Worm (Caenorhabditis elegans): ENCODE measurements around the gene F38A6.5.

The F38A6.5 gene

DNA sequence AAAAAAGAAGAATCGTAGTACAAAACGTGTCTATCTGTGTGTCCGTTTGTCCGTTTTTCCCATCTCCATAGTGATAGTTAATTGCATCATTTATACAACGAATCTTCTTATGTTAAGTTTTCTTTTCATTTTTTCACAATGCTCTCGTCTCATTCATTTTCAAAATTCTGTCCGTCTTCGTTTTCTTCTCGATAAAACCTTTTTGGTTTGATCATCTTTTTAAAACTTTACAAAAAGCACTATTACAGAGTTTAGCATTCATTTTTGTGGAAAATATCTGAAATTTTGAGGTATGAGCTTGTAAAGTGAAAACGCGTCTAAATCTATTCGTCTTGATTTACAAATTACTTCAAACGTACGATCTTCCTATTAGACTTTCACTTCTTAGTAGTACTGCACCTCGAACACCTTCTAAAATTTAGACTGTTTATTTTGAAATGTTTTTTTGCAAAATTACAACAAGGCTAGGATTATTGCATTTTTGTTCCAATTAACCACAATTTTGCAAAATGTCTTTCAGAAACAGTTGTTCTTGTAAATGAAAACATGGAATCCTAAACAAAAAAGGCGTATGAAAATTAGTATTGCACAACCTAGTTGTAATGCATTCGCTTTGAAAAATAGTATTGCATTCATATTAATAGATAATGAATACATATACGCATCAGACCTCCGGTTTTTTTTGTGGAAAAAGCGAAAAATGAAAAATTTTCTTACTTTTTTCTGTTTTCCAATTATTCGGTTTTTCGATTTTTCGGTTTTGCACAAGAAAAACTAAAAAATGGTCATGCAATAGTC, 11.7 kb upstream of the F38A6.5 start:
- TF ChIP-seq pha-4 (tag; optimal IDR thresholded peaks at IDR 0.05), result no peak
- TF ChIP-seq nhr-12 (tag; optimal IDR thresholded peaks at IDR 0.05), result no peak
- no peak for TF ChIP-seq ztf-4 (tag; optimal IDR thresholded peaks at IDR 0.05)
- no peak for TF ChIP-seq nhr-23 (tag; optimal IDR thresholded peaks at IDR 0.05)
- TF ChIP-seq elt-3 (tag; optimal IDR thresholded peaks at IDR 0.05), result no peak
- TF ChIP-seq jun-1 (tag; optimal IDR thresholded peaks at IDR 0.05), result no peak
- no peak for TF ChIP-seq ztf-11 (tag; optimal IDR thresholded peaks at IDR 0.05)
- peak; percentile 1 for TF ChIP-seq ama-1 (optimal IDR thresholded peaks at IDR 0.05)
- peak; percentile 53 for TF ChIP-seq aly-2 (tag; optimal IDR thresholded peaks at IDR 0.05)
- TF ChIP-seq nfya-1 (tag; optimal IDR thresholded peaks at IDR 0.05; ENCODE audit: insufficient read depth), result no peak
- no peak for TF ChIP-seq nhr-11 (tag; optimal IDR thresholded peaks at IDR 0.05)
- TF ChIP-seq nhr-237 (tag; optimal IDR thresholded peaks at IDR 0.05), result no peak
- no peak for TF ChIP-seq egl-27 (tag; optimal IDR thresholded peaks at IDR 0.05)
- TF ChIP-seq nhr-43 (tag; optimal IDR thresholded peaks at IDR 0.05; ENCODE audit: poor library complexity, severe bottlenecking), result no peak
- peak; percentile 29 for TF ChIP-seq elt-2 (tag; optimal IDR thresholded peaks at IDR 0.05)
- TF ChIP-seq ceh-28 (tag; optimal IDR thresholded peaks at IDR 0.05), result peak; percentile 37
- TF ChIP-seq nhr-76 (tag; optimal IDR thresholded peaks at IDR 0.05), result no peak
- TF ChIP-seq pqm-1 (tag; optimal IDR thresholded peaks at IDR 0.05), result no peak
- no peak for TF ChIP-seq nhr-25 (tag; optimal IDR thresholded peaks at IDR 0.05)
- no peak for TF ChIP-seq unc-62 (GFP tag; optimal IDR thresholded peaks at IDR 0.05)

DNA sequence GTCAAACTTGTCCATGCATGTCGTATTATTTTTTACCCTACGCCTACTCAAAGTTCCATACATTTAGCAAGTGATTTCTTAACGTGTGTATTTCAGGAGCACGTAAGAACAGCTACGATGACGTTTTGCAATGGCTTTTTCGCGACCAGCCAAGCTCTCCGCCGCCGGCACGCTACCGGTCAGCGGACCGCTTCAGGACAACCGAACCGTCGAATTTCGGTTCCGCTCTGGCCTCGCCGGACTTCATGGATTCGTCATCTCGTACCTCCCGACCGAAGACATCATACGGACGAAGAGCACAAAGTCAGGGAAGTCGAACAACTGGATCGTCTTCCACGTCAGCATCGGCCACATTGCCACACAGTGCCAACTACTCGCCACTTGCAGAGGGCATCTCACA, 10.1 kb upstream of the F38A6.5 start:
- TF ChIP-seq nhr-25 (tag; optimal IDR thresholded peaks at IDR 0.05) (no peak), mdl-1 (tag; optimal IDR thresholded peaks at IDR 0.05) (no peak), ceh-82 (tag; optimal IDR thresholded peaks at IDR 0.05) (no peak), nhr-28 (tag; optimal IDR thresholded peaks at IDR 0.05) (no peak), egl-27 (tag; optimal IDR thresholded peaks at IDR 0.05) (no peak), lin-39 (tag; optimal IDR thresholded peaks at IDR 0.05) (no peak), pha-4 (tag; optimal IDR thresholded peaks at IDR 0.05) (no peak), egl-5 (tag; optimal IDR thresholded peaks at IDR 0.05) (no peak), ZK546.5 (tag; optimal IDR thresholded peaks at IDR 0.05) (no peak), ama-1 (optimal IDR thresholded peaks at IDR 0.05) (no peak), sea-2 (GFP tag; optimal IDR thresholded peaks at IDR 0.05) (no peak), ceh-9 (tag; optimal IDR thresholded peaks at IDR 0.05) (no peak), unc-62 (GFP tag; optimal IDR thresholded peaks at IDR 0.05) (no peak), eor-1 (tag; optimal IDR thresholded peaks at IDR 0.05) (no peak), nhr-77 (tag; optimal IDR thresholded peaks at IDR 0.05) (no peak), ceh-28 (tag; optimal IDR thresholded peaks at IDR 0.05) (no peak), hmg-11 (tag; optimal IDR thresholded peaks at IDR 0.05) (no peak), ztf-11 (tag; optimal IDR thresholded peaks at IDR 0.05) (no peak)

ce11 chrV:20782188-20782587, 8.6 kb upstream of the F38A6.5 start:
- TF ChIP-seq nhr-77 (tag; optimal IDR thresholded peaks at IDR 0.05), result no peak
- no peak for TF ChIP-seq snpc-4 (tag; optimal IDR thresholded peaks at IDR 0.05)
- no peak for TF ChIP-seq pqm-1 (tag; optimal IDR thresholded peaks at IDR 0.05)
- no peak for TF ChIP-seq tbx-2 (tag; optimal IDR thresholded peaks at IDR 0.05)
- no peak for TF ChIP-seq R02D3.7 (tag; optimal IDR thresholded peaks at IDR 0.05)
- no peak for TF ChIP-seq nhr-12 (tag; optimal IDR thresholded peaks at IDR 0.05)
- no peak for TF ChIP-seq mml-1 (tag; optimal IDR thresholded peaks at IDR 0.05)
- no peak for TF ChIP-seq ceh-9 (tag; optimal IDR thresholded peaks at IDR 0.05)
- no peak for TF ChIP-seq eor-1 (tag; optimal IDR thresholded peaks at IDR 0.05)
- TF ChIP-seq fos-1 (tag; optimal IDR thresholded peaks at IDR 0.05), result no peak
- no peak for TF ChIP-seq ztf-4 (tag; optimal IDR thresholded peaks at IDR 0.05)
- no peak for TF ChIP-seq nhr-25 (tag; optimal IDR thresholded peaks at IDR 0.05)
- no peak for TF ChIP-seq nhr-237 (tag; optimal IDR thresholded peaks at IDR 0.05)
- TF ChIP-seq unc-62 (GFP tag; optimal IDR thresholded peaks at IDR 0.05), result no peak
- TF ChIP-seq mdl-1 (tag; optimal IDR thresholded peaks at IDR 0.05), result peak; percentile 24
- peak; percentile 87 for TF ChIP-seq nfya-1 (tag; optimal IDR thresholded peaks at IDR 0.05; ENCODE audit: insufficient read depth)
- peak; percentile 33 for TF ChIP-seq lin-39 (tag; optimal IDR thresholded peaks at IDR 0.05)
- TF ChIP-seq ama-1 (optimal IDR thresholded peaks at IDR 0.05), result peak; percentile 86
- TF ChIP-seq ztf-11 (tag; optimal IDR thresholded peaks at IDR 0.05), result no peak
- TF ChIP-seq elt-1 (tag; optimal IDR thresholded peaks at IDR 0.05), result no peak
- TF ChIP-seq nhr-43 (tag; optimal IDR thresholded peaks at IDR 0.05; ENCODE audit: poor library complexity, severe bottlenecking), result no peak
- TF ChIP-seq zag-1 (tag; optimal IDR thresholded peaks at IDR 0.05), result no peak
- no peak for TF ChIP-seq elt-3 (tag; optimal IDR thresholded peaks at IDR 0.05)
- no peak for TF ChIP-seq nhr-76 (tag; optimal IDR thresholded peaks at IDR 0.05)
- no peak for TF ChIP-seq skn-1 (tag; optimal IDR thresholded peaks at IDR 0.05)
- TF ChIP-seq nhr-23 (tag; optimal IDR thresholded peaks at IDR 0.05), result no peak
- TF ChIP-seq fkh-2 (tag; optimal IDR thresholded peaks at IDR 0.05), result no peak
- no peak for TF ChIP-seq nhr-28 (tag; optimal IDR thresholded peaks at IDR 0.05)
- TF ChIP-seq lsy-12 (tag; optimal IDR thresholded peaks at IDR 0.05), result peak; percentile 48
- peak; percentile 38 for TF ChIP-seq hmg-11 (tag; optimal IDR thresholded peaks at IDR 0.05)
- TF ChIP-seq fkh-10 (GFP tag; optimal IDR thresholded peaks at IDR 0.05), result peak; percentile 98
- no peak for TF ChIP-seq ceh-16 (tag; optimal IDR thresholded peaks at IDR 0.05)
- no peak for TF ChIP-seq egl-5 (tag; optimal IDR thresholded peaks at IDR 0.05)
- no peak for TF ChIP-seq pha-4 (tag; optimal IDR thresholded peaks at IDR 0.05)
- TF ChIP-seq jun-1 (tag; optimal IDR thresholded peaks at IDR 0.05), result no peak
- no peak for TF ChIP-seq nhr-67 (tag; optimal IDR thresholded peaks at IDR 0.05)
- TF ChIP-seq lin-15B (tag; optimal IDR thresholded peaks at IDR 0.05), result peak; percentile 33
- no peak for TF ChIP-seq ceh-82 (tag; optimal IDR thresholded peaks at IDR 0.05)

Data from whole organism, L3 larva.